Worm (Caenorhabditis elegans): ENCODE measurements around the gene C04F6.9.

DNA sequence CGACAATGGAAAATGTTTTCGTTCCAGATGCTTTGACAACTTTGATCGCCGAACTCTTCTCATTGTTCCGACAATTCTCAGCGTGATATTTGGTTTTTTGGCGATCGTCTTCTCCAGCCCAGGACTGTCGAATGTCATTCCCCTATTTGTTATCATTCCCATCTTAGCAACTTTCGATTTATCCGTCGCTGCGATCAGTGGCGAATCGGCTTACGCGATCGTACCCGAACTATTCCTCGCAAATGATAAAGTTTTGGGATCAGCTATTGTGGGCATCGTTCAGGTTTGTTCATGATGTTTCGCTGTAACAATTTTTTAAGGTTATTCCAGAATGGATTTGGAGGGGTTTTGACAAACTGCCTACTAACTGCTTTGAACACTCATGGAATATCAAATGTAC is 5.1 kb upstream of the C04F6.9 start:
- TF ChIP-seq ama-1 (optimal IDR thresholded peaks at IDR 0.05) (no peak), scrt-1 (GFP tag; IDR thresholded peaks at IDR 0.05) (no peak), ceh-36 (tag; optimal IDR thresholded peaks at IDR 0.05) (no peak), tbx-11 (GFP tag; IDR thresholded peaks at IDR 0.05) (no peak), flt-1 (GFP tag; IDR thresholded peaks at IDR 0.05) (no peak), hnd-1 (tag; optimal IDR thresholded peaks at IDR 0.05) (no peak), tbx-37 (GFP tag; conservative IDR thresholded peaks at IDR 0.05) (no peak), ets-7 (tag; optimal IDR thresholded peaks at IDR 0.05) (no peak)
